Worm (Caenorhabditis elegans): ENCODE measurements around the gene srsx-30.

srsx-30 gene

ce11 chrV:10179235-10179634, 20.6 kb downstream of the srsx-30 start, which contains the start of gene cul-5:
Gene cul-5, plus strand, starts transcription at chrV:10179535.
- no peak for TF ChIP-seq dve-1 (tag; optimal IDR thresholded peaks at IDR 0.05)
- TF ChIP-seq ceh-2 (tag; optimal IDR thresholded peaks at IDR 0.05): no peak
- no peak for TF ChIP-seq ets-4 (tag; optimal IDR thresholded peaks at IDR 0.05)
- TF ChIP-seq elt-2 (tag; optimal IDR thresholded peaks at IDR 0.05): peak; percentile 11

ce11 chrV:10182984-10183383, 24.4 kb downstream of the srsx-30 start, which contains the start of gene ZK856.4:
Gene ZK856.4, plus strand, starts transcription at chrV:10183284.
- TF ChIP-seq npax-4 (tag; optimal IDR thresholded peaks at IDR 0.05) (no peak), ceh-24 (tag; optimal IDR thresholded peaks at IDR 0.05) (no peak), sox-2 (GFP tag; IDR thresholded peaks at IDR 0.05) (no peak), hlh-6 (tag; optimal IDR thresholded peaks at IDR 0.05) (no peak), pha-2 (tag; optimal IDR thresholded peaks at IDR 0.05) (no peak), K02D7.2 (tag; optimal IDR thresholded peaks at IDR 0.05) (no peak), ceh-22 (tag; optimal IDR thresholded peaks at IDR 0.05) (no peak), nfya-1 (tag; optimal IDR thresholded peaks at IDR 0.05) (no peak), Y22D7AL.16 (tag; optimal IDR thresholded peaks at IDR 0.05) (no peak), F13H6.1 (tag; optimal IDR thresholded peaks at IDR 0.05) (no peak), lim-6 (tag; optimal IDR thresholded peaks at IDR 0.05) (no peak), T23F11.4 (GFP tag; optimal IDR thresholded peaks at IDR 0.05) (no peak), fax-1 (tag; optimal IDR thresholded peaks at IDR 0.05) (no peak)

ce11 chrV:10183810-10184209, 25.2 kb downstream of the srsx-30 start:
- TF ChIP-seq C08G9.2 (tag; optimal IDR thresholded peaks at IDR 0.05): no peak
- no peak for TF ChIP-seq hlh-30 (tag; optimal IDR thresholded peaks at IDR 0.05; ENCODE audit: insufficient read depth)
- no peak for TF ChIP-seq ceh-45 (GFP tag; IDR thresholded peaks at IDR 0.05)
- no peak for TF ChIP-seq ceh-24 (tag; optimal IDR thresholded peaks at IDR 0.05)
- TF ChIP-seq unc-86 (tag; optimal IDR thresholded peaks at IDR 0.05): no peak
- TF ChIP-seq tbx-7 (tag; optimal IDR thresholded peaks at IDR 0.05): no peak
- TF ChIP-seq ceh-19 (GFP tag; optimal IDR thresholded peaks at IDR 0.05): no peak
- no peak for TF ChIP-seq gmeb-2 (tag; optimal IDR thresholded peaks at IDR 0.05)

- TF ChIP-seq hlh-30 (tag; optimal IDR thresholded peaks at IDR 0.05; ENCODE audit: insufficient read depth): no peak
- TF ChIP-seq ceh-24 (tag; optimal IDR thresholded peaks at IDR 0.05): no peak
- no peak for TF ChIP-seq ttx-3 (tag; optimal IDR thresholded peaks at IDR 0.05)
- no peak for TF ChIP-seq ceh-31 (tag; optimal IDR thresholded peaks at IDR 0.05)
These were observed 27.1 kb downstream of the srsx-30 start, which contains the start of gene ZK856.18 for ce11 chrV:10185719-10186118. Gene ZK856.18, minus strand, starts transcription at chrV:10186007.

ce11 chrV:10190081-10190556, 31.5 kb downstream of the srsx-30 start, which contains the start of gene ZK856.5:
Gene ZK856.5, minus strand, starts transcription at chrV:10190131.
- TF ChIP-seq elt-2 (tag; optimal IDR thresholded peaks at IDR 0.05): peak; percentile 44
- TF ChIP-seq unc-3 (GFP tag; conservative IDR thresholded peaks at IDR 0.05): no peak
- no peak for TF ChIP-seq unc-3 (tag; optimal IDR thresholded peaks at IDR 0.05)

ce11 chrV:10191242-10191641, 32.6 kb downstream of the srsx-30 start:
- no peak for TF ChIP-seq unc-3 (GFP tag; conservative IDR thresholded peaks at IDR 0.05)
- no peak for TF ChIP-seq unc-3 (tag; optimal IDR thresholded peaks at IDR 0.05)
- no peak for TF ChIP-seq dve-1 (tag; optimal IDR thresholded peaks at IDR 0.05)
- TF ChIP-seq gmeb-2 (tag; optimal IDR thresholded peaks at IDR 0.05): no peak
- no peak for TF ChIP-seq ceh-6 (GFP tag; optimal IDR thresholded peaks at IDR 0.05)
- TF ChIP-seq pha-4 (tag; optimal IDR thresholded peaks at IDR 0.05): no peak
- no peak for TF ChIP-seq F13H6.1 (tag; optimal IDR thresholded peaks at IDR 0.05)
- TF ChIP-seq pha-2 (tag; optimal IDR thresholded peaks at IDR 0.05): no peak
- TF ChIP-seq pax-1 (tag; optimal IDR thresholded peaks at IDR 0.05): no peak
- TF ChIP-seq fkh-6 (tag; optimal IDR thresholded peaks at IDR 0.05): no peak
- TF ChIP-seq madf-2 (tag; optimal IDR thresholded peaks at IDR 0.05): no peak
- TF ChIP-seq ceh-45 (GFP tag; IDR thresholded peaks at IDR 0.05): no peak
- TF ChIP-seq ttx-3 (tag; optimal IDR thresholded peaks at IDR 0.05): no peak
- TF ChIP-seq unc-42 (tag; optimal IDR thresholded peaks at IDR 0.05): no peak
- TF ChIP-seq nhr-11 (tag; optimal IDR thresholded peaks at IDR 0.05): no peak
- TF ChIP-seq ceh-19 (GFP tag; optimal IDR thresholded peaks at IDR 0.05): no peak
- no peak for TF ChIP-seq pros-1 (tag; optimal IDR thresholded peaks at IDR 0.05)
- no peak for TF ChIP-seq hlh-15 (tag; optimal IDR thresholded peaks at IDR 0.05)
- no peak for TF ChIP-seq nhr-232 (tag; optimal IDR thresholded peaks at IDR 0.05)
